Fruit fly (Drosophila melanogaster): ENCODE measurements around the gene CG7326.
A peak's percentile ranks its signal among the peaks of the same experiment; 100 is the strongest.

Gene CG7326

DNA sequence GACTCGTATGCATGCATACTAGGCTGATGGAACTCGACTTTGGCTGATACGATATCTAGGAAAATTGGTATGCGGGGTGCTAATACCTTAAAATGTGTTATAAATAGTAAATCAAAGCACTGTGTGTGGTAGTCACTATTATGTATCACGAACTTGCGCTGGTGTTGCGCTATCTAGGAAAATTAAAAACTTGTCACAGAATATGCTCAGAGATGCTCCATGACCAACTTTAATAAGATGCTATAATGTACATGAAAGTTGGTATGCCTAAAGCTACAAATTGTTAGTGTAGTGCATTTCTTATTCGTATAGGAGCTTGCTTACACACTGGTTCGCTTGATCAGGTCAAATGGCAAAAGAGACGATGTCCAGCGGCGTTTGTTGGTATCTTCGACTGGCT lies 47.3 kb upstream of the CG7326 start (continued):
- TF ChIP-seq CG18262 (tag; optimal IDR thresholded peaks at IDR 0.05) (peak; percentile 66), vvl (GFP tag; IDR thresholded peaks at IDR 0.05) (no peak), CG1603 (tag; optimal IDR thresholded peaks at IDR 0.05) (peak; percentile 43), CG1602 (GFP tag; optimal IDR thresholded peaks at IDR 0.05) (peak; percentile 4), CG10209 (GFP tag; optimal IDR thresholded peaks at IDR 0.05) (no peak), aop (GFP tag; IDR thresholded peaks at IDR 0.05) (no peak), mld (GFP tag; IDR thresholded peaks at IDR 0.05; ENCODE audit: partially characterized antibody) (no peak), Asciz (GFP tag; optimal IDR thresholded peaks at IDR 0.05) (no peak), Stat92E (GFP tag; optimal IDR thresholded peaks at IDR 0.05) (no peak), CG15269 (tag; optimal IDR thresholded peaks at IDR 0.05) (no peak), Meics (GFP tag; optimal IDR thresholded peaks at IDR 0.05) (no peak), dan (GFP tag; IDR thresholded peaks at IDR 0.05) (no peak), Hmr (GFP tag; optimal IDR thresholded peaks at IDR 0.05) (no peak), br (optimal IDR thresholded peaks at IDR 0.05) (no peak), tup (GFP tag; optimal IDR thresholded peaks at IDR 0.05) (no peak), CG10959 (GFP tag; IDR thresholded peaks at IDR 0.05) (no peak), Hey (tag; optimal IDR thresholded peaks at IDR 0.05) (no peak), gcm (GFP tag; optimal IDR thresholded peaks at IDR 0.05) (no peak), ap (GFP tag; IDR thresholded peaks at IDR 0.05) (no peak), crol (GFP tag; IDR thresholded peaks at IDR 0.05) (no peak), Ets97D (GFP tag; optimal IDR thresholded peaks at IDR 0.05) (no peak), BEAF-32 (GFP tag; optimal IDR thresholded peaks at IDR 0.05) (no peak), Dad (GFP tag; optimal IDR thresholded peaks at IDR 0.05) (no peak), chif (GFP tag; optimal IDR thresholded peaks at IDR 0.05) (peak in 1 of 2 experiments; percentile 43), D (optimal IDR thresholded peaks at IDR 0.05) (no peak), D (GFP tag; optimal IDR thresholded peaks at IDR 0.05) (peak; percentile 16), C15 (GFP tag; IDR thresholded peaks at IDR 0.05) (no peak), CG11247 (GFP tag; IDR thresholded peaks at IDR 0.05) (no peak), CG2712 (tag; optimal IDR thresholded peaks at IDR 0.05) (peak; percentile 59), lilli (GFP tag; optimal IDR thresholded peaks at IDR 0.05) (no peak), CG10654 (GFP tag; optimal IDR thresholded peaks at IDR 0.05) (no peak), tll (GFP tag; optimal IDR thresholded peaks at IDR 0.05) (no peak), Hr3 (GFP tag; optimal IDR thresholded peaks at IDR 0.05) (no peak), CG32772 (GFP tag; IDR thresholded peaks at IDR 0.05) (no peak), grau (tag; optimal IDR thresholded peaks at IDR 0.05) (peak; percentile 29), CG31224 (GFP tag; IDR thresholded peaks at IDR 0.05) (no peak), nom (GFP tag; optimal IDR thresholded peaks at IDR 0.05) (no peak), kah (GFP tag; optimal IDR thresholded peaks at IDR 0.05) (no peak), Sry-β (GFP tag; optimal IDR thresholded peaks at IDR 0.05) (no peak), schlank (tag; optimal IDR thresholded peaks at IDR 0.05) (no peak), ems (GFP tag; optimal IDR thresholded peaks at IDR 0.05) (no peak), bsh (GFP tag; optimal IDR thresholded peaks at IDR 0.05) (peak in 1 of 2 experiments; percentile 70), maf-S (GFP tag; optimal IDR thresholded peaks at IDR 0.05) (no peak), CG3281 (GFP tag; optimal IDR thresholded peaks at IDR 0.05) (no peak), CG4282 (GFP tag; optimal IDR thresholded peaks at IDR 0.05) (no peak), gro (GFP tag; optimal IDR thresholded peaks at IDR 0.05) (no peak), CG31365 (tag; optimal IDR thresholded peaks at IDR 0.05) (no peak), CG11398 (GFP tag; optimal IDR thresholded peaks at IDR 0.05) (no peak), HmgD (GFP tag; optimal IDR thresholded peaks at IDR 0.05) (no peak), Doc3 (GFP tag; IDR thresholded peaks at IDR 0.05; ENCODE audit: partially characterized antibody) (no peak), CG8388 (GFP tag; optimal IDR thresholded peaks at IDR 0.05) (no peak), zfh1 (GFP tag; IDR thresholded peaks at IDR 0.05) (no peak)
